Fruit fly (Drosophila melanogaster): ENCODE data around the gene CG7600.

CG7600 gene

DNA sequence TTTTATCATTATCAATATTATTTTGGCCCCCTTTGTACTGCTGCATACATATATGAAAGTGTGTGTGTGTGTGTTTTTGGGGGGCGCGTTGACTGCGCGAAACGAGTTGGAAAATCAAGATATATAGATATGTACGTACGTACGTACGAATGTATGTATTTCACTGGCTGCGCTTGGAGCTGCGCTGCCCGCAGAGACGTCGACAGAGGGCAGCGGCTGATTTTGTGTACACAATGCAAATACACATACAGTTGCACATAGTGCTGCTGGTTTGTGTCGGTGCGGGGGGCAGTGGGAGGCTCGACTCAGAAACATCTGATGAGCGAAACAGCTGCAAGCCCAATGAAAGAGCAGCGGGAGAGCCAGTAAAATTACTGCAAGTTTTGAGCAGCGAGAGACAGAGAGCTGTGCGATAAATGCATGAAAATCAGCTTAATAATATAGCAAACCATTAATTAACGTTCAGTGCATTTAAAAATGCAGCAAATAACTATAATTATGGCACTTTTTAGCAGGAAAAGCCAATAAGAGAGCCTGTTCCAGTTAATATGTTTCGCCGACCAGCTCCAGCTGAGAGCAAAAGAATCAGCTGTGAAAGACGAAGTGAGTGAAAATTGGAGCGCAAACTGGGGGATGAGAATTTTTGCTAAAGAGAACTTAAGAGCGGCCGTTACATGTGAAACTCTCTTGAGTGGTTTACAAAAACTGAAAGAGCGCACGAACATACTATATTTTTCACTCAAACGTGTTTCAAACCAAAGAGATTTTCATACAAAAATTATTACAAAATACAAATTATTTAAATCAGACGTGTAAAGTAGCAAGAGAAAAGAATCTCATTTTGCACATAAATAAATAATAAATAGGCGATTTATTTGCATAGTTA is 37.0 kb downstream of the CG7600 start (continued):
- no peak for TF ChIP-seq CG1602 (GFP tag; optimal IDR thresholded peaks at IDR 0.05)
- no peak for TF ChIP-seq Hey (tag; optimal IDR thresholded peaks at IDR 0.05)
- TF ChIP-seq E2f2 (GFP tag; IDR thresholded peaks at IDR 0.05), result no peak
- TF ChIP-seq ac (GFP tag; optimal IDR thresholded peaks at IDR 0.05), result peak; percentile 57
- TF ChIP-seq tap (tag; optimal IDR thresholded peaks at IDR 0.05), result peak; percentile 32
- TF ChIP-seq CG8388 (GFP tag; optimal IDR thresholded peaks at IDR 0.05), result no peak
- TF ChIP-seq chn (GFP tag; optimal IDR thresholded peaks at IDR 0.05), result no peak
- no peak for TF ChIP-seq dmrt99B (tag; optimal IDR thresholded peaks at IDR 0.05)
- TF ChIP-seq Spps (tag; optimal IDR thresholded peaks at IDR 0.05), result no peak
- TF ChIP-seq CHES-1-like (GFP tag; optimal IDR thresholded peaks at IDR 0.05), result no peak
- TF ChIP-seq CG31388 (GFP tag; optimal IDR thresholded peaks at IDR 0.05), result no peak
- TF ChIP-seq Lhr (GFP tag; optimal IDR thresholded peaks at IDR 0.05), result no peak
- no peak for TF ChIP-seq CG30403 (GFP tag; optimal IDR thresholded peaks at IDR 0.05)
- TF ChIP-seq Aef1 (GFP tag; IDR thresholded peaks at IDR 0.05), result no peak
- no peak for TF ChIP-seq Deaf1 (tag; optimal IDR thresholded peaks at IDR 0.05)
- TF ChIP-seq lola (GFP tag; optimal IDR thresholded peaks at IDR 0.05), result no peak
- no peak for TF ChIP-seq Atf3 (GFP tag; optimal IDR thresholded peaks at IDR 0.05)
- no peak for TF ChIP-seq CG33213 (GFP tag; optimal IDR thresholded peaks at IDR 0.05)
- TF ChIP-seq vfl (GFP tag; optimal IDR thresholded peaks at IDR 0.05), result no peak
- TF ChIP-seq CG8281 (tag; optimal IDR thresholded peaks at IDR 0.05), result no peak
- peak; percentile 88 for TF ChIP-seq cg (GFP tag; optimal IDR thresholded peaks at IDR 0.05)
- no peak for TF ChIP-seq CG11456 (GFP tag; IDR thresholded peaks at IDR 0.05)
- TF ChIP-seq CG11085 (GFP tag; IDR thresholded peaks at IDR 0.05), result no peak
- TF ChIP-seq HLH4C (GFP tag; IDR thresholded peaks at IDR 0.05; ENCODE audit: partially characterized antibody), result no peak
- TF ChIP-seq CG34224 (GFP tag; IDR thresholded peaks at IDR 0.05; ENCODE audit: partially characterized antibody), result peak; percentile 65
- TF ChIP-seq HLH54F (GFP tag; optimal IDR thresholded peaks at IDR 0.05), result no peak
- no peak for TF ChIP-seq CG3065 (GFP tag; optimal IDR thresholded peaks at IDR 0.05)
- no peak for TF ChIP-seq pzg (GFP tag; optimal IDR thresholded peaks at IDR 0.05)
- no peak for TF ChIP-seq danr (GFP tag; IDR thresholded peaks at IDR 0.05)
- no peak for TF ChIP-seq CG10979 (tag; optimal IDR thresholded peaks at IDR 0.05)
- no peak for TF ChIP-seq fu2 (GFP tag; optimal IDR thresholded peaks at IDR 0.05)
- no peak for TF ChIP-seq CG17829 (tag; optimal IDR thresholded peaks at IDR 0.05)
- TF ChIP-seq lbe (GFP tag; optimal IDR thresholded peaks at IDR 0.05), result no peak
- no peak for TF ChIP-seq CG2712 (tag; optimal IDR thresholded peaks at IDR 0.05)
- no peak for TF ChIP-seq gem (tag; optimal IDR thresholded peaks at IDR 0.05)
- TF ChIP-seq Sox102F (GFP tag; optimal IDR thresholded peaks at IDR 0.05), result no peak
- TF ChIP-seq CG31365 (tag; optimal IDR thresholded peaks at IDR 0.05), result no peak
- no peak for TF ChIP-seq lov (optimal IDR thresholded peaks at IDR 0.05)
- TF ChIP-seq lov (GFP tag; IDR thresholded peaks at IDR 0.05), result no peak
- TF ChIP-seq Dfd (GFP tag; optimal IDR thresholded peaks at IDR 0.05), result no peak
- TF ChIP-seq CG7745 (tag; optimal IDR thresholded peaks at IDR 0.05), result no peak
- TF ChIP-seq CG1832 (GFP tag; optimal IDR thresholded peaks at IDR 0.05), result no peak
- TF ChIP-seq ken (GFP tag; IDR thresholded peaks at IDR 0.05), result no peak
- TF ChIP-seq Opbp (GFP tag; IDR thresholded peaks at IDR 0.05; ENCODE audit: partially characterized antibody), result no peak; the same call in 2 of the 3 replicates
- no peak for TF ChIP-seq CG4404 (GFP tag; IDR thresholded peaks at IDR 0.05)
- no peak for TF ChIP-seq CG3847 (GFP tag; IDR thresholded peaks at IDR 0.05)
- peak; percentile 48; the same call in 1 of the 2 replicates for TF ChIP-seq Awh (GFP tag; IDR thresholded peaks at IDR 0.05)
- TF ChIP-seq CG11695 (GFP tag; IDR thresholded peaks at IDR 0.05), result 0 out of 3 replicates have a peak, but pooled peaks have one; percentile 14
- TF ChIP-seq CG12769 (tag; optimal IDR thresholded peaks at IDR 0.05), result peak; percentile 3
- peak; percentile 50 for TF ChIP-seq yki (optimal IDR thresholded peaks at IDR 0.05)
